Fruit fly (Drosophila melanogaster): ENCODE data around the gene CG2116.

CG2116 gene

dm6 chrX:8101479-8102198 is 28.0 kb upstream of the CG2116 start, which contains the start of gene CG2258 (continued):
- TF ChIP-seq Met (GFP tag; optimal IDR thresholded peaks at IDR 0.05) (peak; percentile 82), CG15336 (GFP tag; IDR thresholded peaks at IDR 0.05) (peak; percentile 97), CG7368 (GFP tag; optimal IDR thresholded peaks at IDR 0.05) (peak; percentile 75), Smox (GFP tag; optimal IDR thresholded peaks at IDR 0.05) (no peak), Hr38 (GFP tag; optimal IDR thresholded peaks at IDR 0.05) (peak; percentile 71), CG34406 (GFP tag; optimal IDR thresholded peaks at IDR 0.05) (peak; percentile 80), CG6792 (GFP tag; optimal IDR thresholded peaks at IDR 0.05) (peak; percentile 87), CG10631 (GFP tag; optimal IDR thresholded peaks at IDR 0.05) (peak; percentile 91), fkh (GFP tag; optimal IDR thresholded peaks at IDR 0.05) (peak; percentile 89), CG6854 (GFP tag; optimal IDR thresholded peaks at IDR 0.05) (no peak), svp (GFP tag) (peak; percentile 89), acj6 (GFP tag; optimal IDR thresholded peaks at IDR 0.05) (peak; percentile 92), OdsH (GFP tag; optimal IDR thresholded peaks at IDR 0.05) (peak; percentile 94), vri (GFP tag; optimal IDR thresholded peaks at IDR 0.05) (peak; percentile 61), dsx (GFP tag; optimal IDR thresholded peaks at IDR 0.05; ENCODE audit: poor library complexity, severe bottlenecking) (peak; percentile 92), topi (GFP tag; optimal IDR thresholded peaks at IDR 0.05) (peak; percentile 83), achi (GFP tag; optimal IDR thresholded peaks at IDR 0.05) (peak; percentile 90), Eip75B (GFP tag; optimal IDR thresholded peaks at IDR 0.05) (peak; percentile 60), Sox102F (GFP tag; optimal IDR thresholded peaks at IDR 0.05) (peak; percentile 75), Lpt (GFP tag; optimal IDR thresholded peaks at IDR 0.05) (peak; percentile 90), Gug (GFP tag; IDR thresholded peaks at IDR 0.05) (peak; percentile 95), CG32006 (GFP tag; optimal IDR thresholded peaks at IDR 0.05) (peak; percentile 94), CG3032 (tag; optimal IDR thresholded peaks at IDR 0.05) (peak; percentile 87), ss (GFP tag; optimal IDR thresholded peaks at IDR 0.05) (peak; percentile 86 to 93), cyc (GFP tag; optimal IDR thresholded peaks at IDR 0.05) (peak; percentile 75), net (GFP tag; optimal IDR thresholded peaks at IDR 0.05) (peak; percentile 93), lz (GFP tag; optimal IDR thresholded peaks at IDR 0.05) (peak; percentile 74), Ets96B (tag; optimal IDR thresholded peaks at IDR 0.05) (peak; percentile 90), CG6163 (GFP tag; IDR thresholded peaks at IDR 0.05) (peak; percentile 95), salr (GFP tag; optimal IDR thresholded peaks at IDR 0.05) (peak; percentile 82 to 88), CG4318 (GFP tag; optimal IDR thresholded peaks at IDR 0.05) (peak; percentile 84), CG8119 (GFP tag; IDR thresholded peaks at IDR 0.05) (peak; percentile 97), pdm3 (GFP tag; optimal IDR thresholded peaks at IDR 0.05) (peak; percentile 94)

- TF ChIP-seq dsx (GFP tag; optimal IDR thresholded peaks at IDR 0.05; ENCODE audit: poor library complexity, severe bottlenecking) (no peak), CG8319 (GFP tag; optimal IDR thresholded peaks at IDR 0.05) (no peak), CG3032 (tag; optimal IDR thresholded peaks at IDR 0.05) (no peak), achi (GFP tag; optimal IDR thresholded peaks at IDR 0.05) (no peak), CG6163 (GFP tag; IDR thresholded peaks at IDR 0.05) (peak; percentile 24; the same call in 1 of the 3 replicates), CG6854 (GFP tag; optimal IDR thresholded peaks at IDR 0.05) (no peak), CG6792 (GFP tag; optimal IDR thresholded peaks at IDR 0.05) (no peak), CG3919 (GFP tag; optimal IDR thresholded peaks at IDR 0.05) (no peak), spab (GFP tag; optimal IDR thresholded peaks at IDR 0.05) (no peak), Ets21C (GFP tag; optimal IDR thresholded peaks at IDR 0.05) (no peak), CG9139 (GFP tag; optimal IDR thresholded peaks at IDR 0.05) (no peak), CG8119 (GFP tag; IDR thresholded peaks at IDR 0.05) (no peak), Gug (GFP tag; IDR thresholded peaks at IDR 0.05) (no peak), lz (GFP tag; optimal IDR thresholded peaks at IDR 0.05) (no peak), CG34406 (GFP tag; optimal IDR thresholded peaks at IDR 0.05) (no peak), Blimp-1 (GFP tag; optimal IDR thresholded peaks at IDR 0.05) (no peak), CG16779 (tag; optimal IDR thresholded peaks at IDR 0.05) (no peak), Eip93F (GFP tag; optimal IDR thresholded peaks at IDR 0.05) (peak; percentile 55), Smox (GFP tag; optimal IDR thresholded peaks at IDR 0.05) (no peak), acj6 (GFP tag; optimal IDR thresholded peaks at IDR 0.05) (no peak), Met (GFP tag; optimal IDR thresholded peaks at IDR 0.05) (peak; percentile 17), eg (GFP tag; IDR thresholded peaks at IDR 0.05) (no peak), ss (GFP tag; optimal IDR thresholded peaks at IDR 0.05) (no peak), Hr38 (GFP tag; optimal IDR thresholded peaks at IDR 0.05) (no peak), Ets96B (tag; optimal IDR thresholded peaks at IDR 0.05) (no peak), OdsH (GFP tag; optimal IDR thresholded peaks at IDR 0.05) (no peak), Eip78C (GFP tag) (peak; percentile 54), Sox102F (GFP tag; optimal IDR thresholded peaks at IDR 0.05) (no peak), cyc (GFP tag; optimal IDR thresholded peaks at IDR 0.05) (no peak), CG11762 (GFP tag; optimal IDR thresholded peaks at IDR 0.05; ENCODE audit: insufficient read depth) (no peak), fd59A (GFP tag; optimal IDR thresholded peaks at IDR 0.05) (no peak)
Observed at dm6 chrX:8106281-8107050, 23.1 kb upstream of the CG2116 start.

Measured in whole organism, prepupa.